Fruit fly (Drosophila melanogaster): ENCODE results near the gene Ubqn.

DNA sequence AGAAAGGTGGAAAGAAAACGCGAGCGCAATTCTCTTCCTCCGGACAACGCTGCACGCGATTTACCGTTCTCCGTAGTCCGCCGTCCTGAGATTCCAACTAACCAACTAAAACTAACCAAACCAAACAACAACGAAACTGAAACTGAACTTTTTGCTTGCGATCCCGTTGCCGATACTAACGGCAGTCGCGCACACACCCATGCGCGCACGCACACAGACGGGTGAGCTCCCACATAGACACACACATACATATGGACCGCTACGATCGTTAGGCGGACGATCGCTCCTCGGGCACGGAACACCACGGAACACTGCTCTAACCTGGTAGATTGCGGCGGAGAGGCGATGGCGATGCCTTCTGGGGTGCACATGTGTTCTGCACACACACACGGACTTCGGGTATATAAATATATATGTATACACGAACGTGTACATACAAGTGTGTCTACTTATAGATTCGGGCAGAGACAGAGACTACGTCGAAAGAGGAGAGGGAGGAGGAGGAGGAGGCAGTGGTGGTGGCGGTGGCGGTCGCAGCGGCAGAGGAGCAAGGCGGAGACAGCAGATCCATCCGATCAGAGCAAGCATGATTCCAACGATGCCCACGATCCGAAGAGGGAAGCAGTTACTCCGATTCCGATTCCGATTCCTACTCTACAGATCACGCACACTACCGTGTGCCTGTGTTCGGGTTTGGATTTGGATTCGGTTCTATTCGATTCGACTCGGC is 29.5 kb downstream of the Ubqn start, which contains the start of gene meso18E:
- no peak for TF ChIP-seq Snoo (tag; optimal IDR thresholded peaks at IDR 0.05)
- no peak for TF ChIP-seq gl (tag; optimal IDR thresholded peaks at IDR 0.05)
- no peak for TF ChIP-seq CG34367 (tag; optimal IDR thresholded peaks at IDR 0.05)
